Fruit fly (Drosophila melanogaster) whole organism, embryonic: ENCODE results near the gene CG14684.

ENCODE experiments used
- Antp ChIP-seq: fragments of 200-800 bp; sonication (Bioruptor generic); optimal IDR thresholded peaks from 3 replicates; lab custom pipeline; 2016; ENCODE audit warnings: missing biosample characterization, missing genetic modification characterization
- Atf3 ChIP-seq: fragments of 200-800 bp; sonication (Bioruptor generic); optimal IDR thresholded peaks from 3 replicates; lab custom pipeline; 2016; ENCODE audit warnings: missing biosample characterization, missing genetic modification characterization
- Bteb2 ChIP-seq: fragments of 200-800 bp; sonication (Bioruptor generic); optimal IDR thresholded peaks from 2 replicates; lab custom pipeline; 2016; ENCODE audit warnings: missing biosample characterization, missing genetic modification characterization
- CG10654 ChIP-seq: fragments of 200-800 bp; sonication (Bioruptor generic); optimal IDR thresholded peaks from 2 replicates; lab custom pipeline; 2016; ENCODE audit warnings: missing biosample characterization, missing genetic modification characterization
- CG11456 ChIP-seq: fragments of 200-800 bp; sonication (Bioruptor generic); IDR thresholded peaks from 3 replicates; pipeline ENCODE4 v1.3.6; 2022; ENCODE audit warnings: missing biosample characterization, missing genetic modification characterization
- CG12155 ChIP-seq: fragments of 200-800 bp; sonication (Bioruptor generic); optimal IDR thresholded peaks from 3 replicates; lab custom pipeline; 2016; ENCODE audit warnings: missing biosample characterization, missing genetic modification characterization
- CG12391 ChIP-seq: fragments of 200-800 bp; sonication (Bioruptor generic); optimal IDR thresholded peaks from 3 replicates; lab custom pipeline; 2018; ENCODE audit warnings: missing biosample characterization, mild to moderate bottlenecking, missing genetic modification characterization, moderate library complexity
- CG13296 ChIP-seq: fragments of 200-800 bp; sonication (Bioruptor generic); optimal IDR thresholded peaks from 3 replicates; lab custom pipeline; 2018; ENCODE audit warnings: missing biosample characterization, mild to moderate bottlenecking, missing genetic modification characterization
- CG13775 ChIP-seq: fragments of 200-800 bp; sonication (Bioruptor generic); optimal IDR thresholded peaks from 3 replicates; lab custom pipeline; 2017; ENCODE audit warnings: missing biosample characterization, mild to moderate bottlenecking, missing genetic modification characterization
- CG15696 ChIP-seq: fragments of 200-800 bp; sonication (Bioruptor generic); optimal IDR thresholded peaks from 2 replicates; lab custom pipeline; 2019; ENCODE audit warnings: missing biosample characterization, mild to moderate bottlenecking, missing genetic modification characterization, moderate library complexity
- CG1602 ChIP-seq: fragments of 200-800 bp; sonication (Bioruptor generic); optimal IDR thresholded peaks from 3 replicates; lab custom pipeline; 2016; ENCODE audit warnings: missing biosample characterization, missing genetic modification characterization
- CG17186 ChIP-seq: fragments of 200-800 bp; sonication (Bioruptor generic); optimal IDR thresholded peaks from 3 replicates; lab custom pipeline; 2017; ENCODE audit warnings: missing biosample characterization, missing genetic modification reagents, missing genetic modification characterization
- CG17612 ChIP-seq: fragments of 200-800 bp; sonication (Bioruptor generic); IDR thresholded peaks from 2 replicates; pipeline ENCODE4 v1.3.6; 2022; ENCODE audit warnings: missing biosample characterization, missing genetic modification characterization
- CG18619 ChIP-seq: fragments of 200-800 bp; sonication (Bioruptor generic); optimal IDR thresholded peaks from 3 replicates; lab custom pipeline; 2017; ENCODE audit warnings: missing biosample characterization, mild to moderate bottlenecking, missing genetic modification characterization
- CG30403 ChIP-seq: fragments of 200-800 bp; sonication (Bioruptor generic); optimal IDR thresholded peaks from 3 replicates; lab custom pipeline; 2016; ENCODE audit warnings: missing biosample characterization, missing genetic modification characterization
- CG32772 ChIP-seq: fragments of 200-800 bp; sonication (Bioruptor generic); IDR thresholded peaks from 2 replicates; pipeline ENCODE4 v1.3.6; 2022; ENCODE audit warnings: missing biosample characterization, missing genetic modification characterization
- CG42726 ChIP-seq: fragments of 200-800 bp; sonication (Bioruptor generic); IDR thresholded peaks from 2 replicates; pipeline ENCODE4 v1.3.6; 2022; ENCODE audit warnings: missing biosample characterization, missing genetic modification characterization; ENCODE audit not compliant: partially characterized antibody
- CG4617 ChIP-seq: fragments of 200-800 bp; sonication (Bioruptor generic); optimal IDR thresholded peaks from 3 replicates; lab custom pipeline; 2016; ENCODE audit warnings: missing biosample characterization, missing genetic modification characterization, borderline replicate concordance
- CG7786 ChIP-seq: fragments of 200-800 bp; sonication (Bioruptor generic); optimal IDR thresholded peaks from 2 replicates; lab custom pipeline; 2016; ENCODE audit warnings: missing biosample characterization, missing genetic modification characterization
- CG8388 ChIP-seq: fragments of 200-800 bp; sonication (Bioruptor generic); optimal IDR thresholded peaks from 2 replicates; lab custom pipeline; 2019; ENCODE audit warnings: missing biosample characterization, mild to moderate bottlenecking, missing genetic modification characterization, moderate library complexity
- CG9215 ChIP-seq: fragments of 200-800 bp; sonication (Bioruptor generic); IDR thresholded peaks from 2 replicates; pipeline ENCODE4 v1.3.6; 2022; ENCODE audit warnings: missing biosample characterization, missing genetic modification characterization
- CG9727 ChIP-seq: fragments of 200-800 bp; sonication (Bioruptor generic); optimal IDR thresholded peaks from 3 replicates; lab custom pipeline; 2017; ENCODE audit warnings: missing biosample characterization, mild to moderate bottlenecking, missing genetic modification characterization
- CG9876 ChIP-seq: fragments of 200-800 bp; sonication (Bioruptor generic); optimal IDR thresholded peaks from 2 replicates; lab custom pipeline; 2016; ENCODE audit warnings: missing biosample characterization, missing genetic modification characterization
- CTCF ChIP-seq: fragments of 200-800 bp; sonication (Bioruptor generic); optimal IDR thresholded peaks from 2 replicates; lab custom pipeline; 2017; ENCODE audit warnings: missing biosample characterization, mild to moderate bottlenecking, missing genetic modification characterization, moderate library complexity
- CoRest ChIP-seq: fragments of 200-800 bp; sonication (Bioruptor generic); optimal IDR thresholded peaks from 3 replicates; lab custom pipeline; 2018; ENCODE audit warnings: missing biosample characterization, mild to moderate bottlenecking, missing genetic modification characterization, moderate library complexity
- Dbx ChIP-seq: fragments of 200-800 bp; sonication (Bioruptor generic); IDR thresholded peaks from 3 replicates; pipeline ENCODE4 v1.3.6; 2022; ENCODE audit warnings: missing biosample characterization, missing genetic modification characterization
- Hmx ChIP-seq: fragments of 200-800 bp; sonication (Bioruptor generic); optimal IDR thresholded peaks from 2 replicates; lab custom pipeline; 2016; ENCODE audit warnings: missing biosample characterization, missing genetic modification characterization
- Hr3 ChIP-seq: fragments of 200-800 bp; sonication (Bioruptor generic); optimal IDR thresholded peaks from 3 replicates; lab custom pipeline; 2016; ENCODE audit warnings: missing biosample characterization, missing genetic modification characterization
- Myb ChIP-seq: fragments of 200-800 bp; sonication (Bioruptor generic); optimal IDR thresholded peaks from 2 replicates; lab custom pipeline; 2016; ENCODE audit warnings: missing biosample characterization, missing genetic modification characterization
- Neu2 ChIP-seq: fragments of 200-800 bp; sonication (Bioruptor generic); optimal IDR thresholded peaks from 3 replicates; lab custom pipeline; 2016; ENCODE audit warnings: missing biosample characterization, missing genetic modification characterization, borderline replicate concordance
- Opbp ChIP-seq: fragments of 200-800 bp; sonication (Bioruptor generic); IDR thresholded peaks from 3 replicates; pipeline ENCODE4 v1.3.6; 2022; ENCODE audit warnings: missing biosample characterization, missing genetic modification characterization; ENCODE audit not compliant: partially characterized antibody
- Xbp1 ChIP-seq: fragments of 200-800 bp; sonication (Bioruptor generic); optimal IDR thresholded peaks from 3 replicates; lab custom pipeline; 2016; ENCODE audit warnings: missing biosample characterization, mild to moderate bottlenecking, missing genetic modification characterization
- btn ChIP-seq: fragments of 200-800 bp; sonication (Bioruptor generic); optimal IDR thresholded peaks from 2 replicates; lab custom pipeline; 2016; ENCODE audit warnings: missing biosample characterization, missing genetic modification characterization
- caup ChIP-seq: fragments of 200-800 bp; sonication (Bioruptor generic); optimal IDR thresholded peaks from 3 replicates; lab custom pipeline; 2017; ENCODE audit warnings: missing biosample characterization, mild to moderate bottlenecking, missing genetic modification characterization, moderate library complexity; ENCODE audit not compliant: severe bottlenecking
- gfzf ChIP-seq: fragments of 200-800 bp; sonication (Bioruptor generic); optimal IDR thresholded peaks from 2 replicates; lab custom pipeline; 2016; ENCODE audit warnings: missing biosample characterization, mild to moderate bottlenecking, missing genetic modification characterization, moderate library complexity
- jumu ChIP-seq: fragments of 200-800 bp; sonication (Bioruptor generic); optimal IDR thresholded peaks from 3 replicates; lab custom pipeline; 2016; ENCODE audit warnings: missing biosample characterization, missing genetic modification characterization
- knrl ChIP-seq: fragments of 200-800 bp; sonication (Bioruptor generic); IDR thresholded peaks from 3 replicates; pipeline ENCODE4 v1.3.6; 2022; ENCODE audit warnings: missing biosample characterization, missing genetic modification characterization; ENCODE audit not compliant: partially characterized antibody
- maf-S ChIP-seq: fragments of 200-800 bp; sonication (Bioruptor generic); optimal IDR thresholded peaks from 2 replicates; lab custom pipeline; 2016; ENCODE audit warnings: missing biosample characterization, missing genetic modification characterization
- mld ChIP-seq: fragments of 200-800 bp; sonication (Bioruptor generic); IDR thresholded peaks from 3 replicates; pipeline ENCODE4 v1.3.6; 2022; ENCODE audit warnings: missing biosample characterization, missing genetic modification characterization; ENCODE audit not compliant: partially characterized antibody
- p53 ChIP-seq: fragments of 200-800 bp; sonication (Bioruptor generic); optimal IDR thresholded peaks from 2 replicates; lab custom pipeline; 2016; ENCODE audit warnings: missing biosample characterization, missing genetic modification characterization
- pb ChIP-seq: fragments of 200-800 bp; sonication (Bioruptor generic); optimal IDR thresholded peaks from 3 replicates; lab custom pipeline; 2016; ENCODE audit warnings: missing biosample characterization, missing genetic modification characterization
- pho ChIP-seq: fragments of 200-800 bp; sonication (Bioruptor generic); optimal IDR thresholded peaks from 2 replicates; lab custom pipeline; 2016; ENCODE audit warnings: missing biosample characterization, missing genetic modification characterization
- ranshi ChIP-seq: fragments of 200-800 bp; sonication (Bioruptor generic); IDR thresholded peaks from 2 replicates; pipeline ENCODE4 v1.3.6; 2022; ENCODE audit warnings: missing biosample characterization, missing genetic modification characterization
- salm ChIP-seq: fragments of 200-800 bp; sonication (Bioruptor generic); optimal IDR thresholded peaks from 2 replicates; lab custom pipeline; 2018; ENCODE audit warnings: missing biosample characterization, mild to moderate bottlenecking, missing genetic modification characterization
- sens ChIP-seq: fragments of 200-800 bp; sonication (Bioruptor generic); peaks from one replicate; lab custom pipeline; 2016; ENCODE audit warnings: missing biosample characterization, missing genetic modification characterization
- slbo ChIP-seq: fragments of 200-800 bp; sonication (Bioruptor generic); IDR thresholded peaks from 2 replicates; pipeline ENCODE4 v1.3.6; 2022; ENCODE audit warnings: missing biosample characterization, missing genetic modification characterization
- stc ChIP-seq: fragments of 200-800 bp; sonication (Bioruptor generic); IDR thresholded peaks from 2 replicates; pipeline ENCODE4 v1.3.6; 2022; ENCODE audit warnings: missing biosample characterization, missing genetic modification characterization
- stwl ChIP-seq: fragments of 200-800 bp; sonication (Bioruptor generic); optimal IDR thresholded peaks from 3 replicates; lab custom pipeline; 2018; ENCODE audit warnings: missing biosample characterization, mild to moderate bottlenecking, missing genetic modification characterization, moderate library complexity
- toy ChIP-seq: fragments of 200-800 bp; sonication (Bioruptor generic); IDR thresholded peaks from 2 replicates; pipeline ENCODE4 v1.3.6; 2022; ENCODE audit warnings: missing biosample characterization, missing genetic modification characterization
- twi ChIP-seq: fragments of 200-800 bp; optimal IDR thresholded peaks from 2 replicates; lab custom pipeline; 2019; ENCODE audit warnings: missing biosample characterization, mild to moderate bottlenecking, missing genetic modification characterization, moderate library complexity
- vnd ChIP-seq: fragments of 200-800 bp; sonication (Bioruptor generic); IDR thresholded peaks from 3 replicates; pipeline ENCODE4 v1.3.6; 2022; ENCODE audit warnings: missing biosample characterization, missing genetic modification characterization; ENCODE audit not compliant: partially characterized antibody

CG14684 gene

DNA sequence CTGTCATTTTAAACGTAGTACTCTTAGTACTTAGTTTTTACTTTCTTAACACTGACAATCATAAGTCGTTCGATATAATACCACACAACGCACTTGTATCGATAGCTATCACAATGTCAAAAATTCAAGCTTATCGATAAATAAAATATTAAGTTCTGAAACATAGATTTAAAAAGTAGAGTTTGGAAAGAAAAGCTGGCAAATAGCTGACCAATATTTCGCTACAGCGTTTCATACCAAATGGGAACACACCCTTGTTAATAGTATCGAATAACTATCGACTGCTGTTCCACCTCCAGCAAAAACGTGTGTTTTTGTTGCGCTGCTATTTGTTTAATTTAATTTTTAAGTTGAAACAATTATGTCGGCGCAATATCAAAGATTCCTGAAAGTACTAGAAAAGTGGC lies 10.4 kb upstream of the CG14684 start, which contains the start of the genes pug, CG14683 and CG46459 (continued):
- TF ChIP-seq CG32772 (no peak), Atf3 (GFP tag; lab: Kevin White, UChicago) (peak; percentile 40), pho (GFP tag; lab: Kevin White, UChicago) (peak; percentile 38), CG9215 (0 out of 2 replicates have a peak, but pooled peaks have one; percentile 22), CG4617 (GFP tag; lab: Kevin White, UChicago) (peak; percentile 60), p53 (GFP tag; lab: Kevin White, UChicago) (peak; percentile 24), CG12155 (peak; percentile 31), CG13296 (GFP tag; lab: Kevin White, UChicago) (no peak), caup (GFP tag; lab: Kevin White, UChicago) (peak; percentile 43), sens (GFP tag; lab: Kevin White, UChicago) (peak; percentile 91), mld (GFP tag; lab: Robert Waterston, UW) (peak; percentile 91), CG18619 (GFP tag; lab: Kevin White, UChicago) (no peak), CG1602 (peak; percentile 29), stc (no peak), ranshi (GFP tag; lab: Robert Waterston, UW) (0 out of 2 replicates have a peak, but pooled peaks have one; percentile 32), Hr3 (peak; percentile 17), CG17186 (GFP tag; lab: Kevin White, UChicago) (peak; percentile 76), CG9876 (GFP tag; lab: Kevin White, UChicago) (peak; percentile 27), slbo (peak; percentile 57), jumu (GFP tag; lab: Kevin White, UChicago) (peak; percentile 25), gfzf (GFP tag; lab: Kevin White, UChicago) (peak; percentile 52), salm (tag; lab: Kevin White, UChicago) (no peak), twi (tag; lab: Kevin White, UChicago) (peak; percentile 5), toy (no peak), CG9727 (peak; percentile 33), CG15696 (tag; lab: Kevin White, UChicago) (peak; percentile 2), CG30403 (peak; percentile 60), knrl (GFP tag; lab: Robert Waterston, UW) (peak; percentile 98), CG7786 (GFP tag; lab: Kevin White, UChicago) (peak; percentile 46), Xbp1 (peak; percentile 38), Opbp (GFP tag; lab: Robert Waterston, UW) (peak; percentile 94), stwl (peak; percentile 94), CG10654 (GFP tag; lab: Kevin White, UChicago) (peak; percentile 36), Bteb2 (GFP tag; lab: Kevin White, UChicago) (peak; percentile 15), CTCF (GFP tag; lab: Kevin White, UChicago) (no peak), maf-S (GFP tag; lab: Kevin White, UChicago) (peak; percentile 41), Dbx (GFP tag; lab: Robert Waterston, UW) (0 out of 3 replicates have a peak, but pooled peaks have one; percentile 53), Neu2 (GFP tag; lab: Kevin White, UChicago) (no peak), CG13775 (peak; percentile 25), btn (peak; percentile 5), vnd (GFP tag; lab: Robert Waterston, UW) (peak; percentile 97), Hmx (GFP tag; lab: Kevin White, UChicago) (peak; percentile 10), CG42726 (GFP tag; lab: Robert Waterston, UW) (peak; percentile 80; the same call in 1 of the 2 replicates), CoRest (tag; lab: Kevin White, UChicago) (peak; percentile 41), CG11456 (no peak), CG17612 (GFP tag; lab: Robert Waterston, UW) (no peak), pb (no peak), Myb (GFP tag; lab: Kevin White, UChicago) (peak; percentile 93), Antp (GFP tag; lab: Kevin White, UChicago) (peak; percentile 64), CG8388 (GFP tag; lab: Kevin White, UChicago) (peak; percentile 8), CG12391 (peak; percentile 46)
